Worm (Caenorhabditis elegans) whole organism, L4 larva: Measurements from ENCODE around the gene ins-20.

Source experiments
- madf-9 ChIP-seq: fragments of 200-800 bp; sonication (Bioruptor generic); conservative IDR thresholded peaks from 2 replicates; pipeline ENCODE4 v1.3.6; 2022; ENCODE audit warnings: missing genetic modification reagents, missing genetic modification characterization, missing compliant biosample characterization
- php-3 ChIP-seq: fragments of 200-800 bp; sonication (Bioruptor generic); IDR thresholded peaks from 2 replicates; pipeline ENCODE4 v1.3.6; 2022; ENCODE audit warnings: missing genetic modification reagents, missing genetic modification characterization, missing compliant biosample characterization

DNA sequence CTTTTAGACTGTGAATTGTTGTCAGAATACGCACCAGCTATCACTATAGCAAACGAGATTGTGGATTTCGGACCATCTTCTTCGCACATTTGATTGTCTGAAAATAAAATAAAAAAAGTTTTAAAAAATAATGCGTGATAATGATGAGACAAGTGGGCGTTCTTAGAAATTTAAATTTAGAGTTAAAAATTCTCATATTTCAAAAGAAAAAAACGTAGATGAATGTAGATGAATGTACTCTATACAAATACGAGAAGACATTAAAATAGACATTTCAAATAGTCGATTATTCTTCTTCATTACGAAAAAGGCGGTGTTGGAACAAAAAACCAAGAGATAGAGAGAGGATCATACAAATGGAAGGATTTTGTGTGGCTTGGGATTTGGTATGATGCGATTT, 35.8 kb upstream of the ins-20 start, which contains the start of gene B0034.5:
- TF ChIP-seq madf-9 (GFP tag; lab: Robert Waterston, UW) = no peak
- TF ChIP-seq php-3 (GFP tag; lab: Robert Waterston, UW) = no peak
